Worm (Caenorhabditis elegans) whole organism, L3 larva: ENCODE results near the gene F09E5.8.

Source experiments
- R02D3.7 ChIP-seq: fragments of 150-350 bp; optimal IDR thresholded peaks from 2 replicates; lab custom pipeline; 2014; ENCODE audit warnings: missing biosample characterization, missing genetic modification characterization
- ZK546.5 ChIP-seq: sonication (generic microtip); optimal IDR thresholded peaks from 2 replicates; lab custom pipeline; 2017; ENCODE audit warnings: missing biosample characterization, missing genetic modification characterization
- aly-2 ChIP-seq: fragments of 150-350 bp; optimal IDR thresholded peaks from 2 replicates; lab custom pipeline; 2014; ENCODE audit warnings: missing biosample characterization, missing genetic modification characterization
- ama-1 ChIP-seq: fragments of 150-350 bp; optimal IDR thresholded peaks from 2 replicates; lab custom pipeline; 2018
- ceh-16 ChIP-seq: sonication (generic microtip); optimal IDR thresholded peaks from 2 replicates; lab custom pipeline; 2017; ENCODE audit warnings: missing biosample characterization, missing genetic modification characterization
- ceh-28 ChIP-seq: fragments of 150-350 bp; optimal IDR thresholded peaks from 2 replicates; lab custom pipeline; 2014; ENCODE audit warnings: missing biosample characterization, missing genetic modification reagents, missing genetic modification characterization
- ceh-82 ChIP-seq: fragments of 150-350 bp; optimal IDR thresholded peaks from 2 replicates; lab custom pipeline; 2014; ENCODE audit warnings: missing biosample characterization, missing genetic modification characterization
- ceh-9 ChIP-seq: sonication (generic microtip); optimal IDR thresholded peaks from 2 replicates; lab custom pipeline; 2018; ENCODE audit warnings: missing biosample characterization, missing genetic modification characterization
- daf-12 ChIP-seq: fragments of 150-350 bp; optimal IDR thresholded peaks from 2 replicates; lab custom pipeline; 2014; ENCODE audit warnings: missing biosample characterization, missing genetic modification reagents, missing genetic modification characterization
- egl-27 ChIP-seq: sonication (generic microtip); optimal IDR thresholded peaks from 4 replicates; lab custom pipeline; 2017; ENCODE audit warnings: missing biosample characterization, missing genetic modification reagents, missing genetic modification characterization
- egl-5 ChIP-seq: fragments of 150-350 bp; optimal IDR thresholded peaks from 2 replicates; lab custom pipeline; 2017; ENCODE audit warnings: missing biosample characterization, missing genetic modification reagents, missing genetic modification characterization, inconsistent platforms
- elt-1 ChIP-seq: fragments of 150-350 bp; optimal IDR thresholded peaks from 2 replicates; lab custom pipeline; 2014; ENCODE audit warnings: missing biosample characterization, missing genetic modification characterization
- elt-2 ChIP-seq: sonication (generic microtip); optimal IDR thresholded peaks from 2 replicates; lab custom pipeline; 2016; ENCODE audit warnings: missing genetic modification reagents, mild to moderate bottlenecking, missing genetic modification characterization, missing compliant biosample characterization
- elt-3 ChIP-seq, 3 experiments: fragments of 150-350 bp in 1 of 3; sonication (generic microtip) in 2 of 3; optimal IDR thresholded peaks; 2 replicates in 2 of 3; 4 replicates in 1 of 3; lab custom pipeline; 2014 to 2017; ENCODE audit warnings: missing biosample characterization in 3 of 3, missing genetic modification characterization in 3 of 3
- eor-1 ChIP-seq, 2 experiments: fragments of 150-350 bp; optimal IDR thresholded peaks; 2 replicates each; lab custom pipeline; 2014 to 2018; ENCODE audit warnings: missing biosample characterization in 2 of 2, missing genetic modification characterization in 2 of 2
- fkh-10 ChIP-seq: sonication (generic microtip); optimal IDR thresholded peaks from 2 replicates; lab custom pipeline; 2017; ENCODE audit warnings: missing biosample characterization, missing genetic modification reagents, missing genetic modification characterization
- fkh-2 ChIP-seq: fragments of 150-350 bp; optimal IDR thresholded peaks from 2 replicates; lab custom pipeline; 2014; ENCODE audit warnings: missing biosample characterization, missing genetic modification reagents, missing genetic modification characterization
- fos-1 ChIP-seq: fragments of 150-350 bp; optimal IDR thresholded peaks from 2 replicates; lab custom pipeline; 2014; ENCODE audit warnings: missing biosample characterization, missing genetic modification characterization
- hmg-11 ChIP-seq: sonication (generic microtip); optimal IDR thresholded peaks from 2 replicates; lab custom pipeline; 2016; ENCODE audit warnings: missing genetic modification characterization, missing compliant biosample characterization
- jun-1 ChIP-seq: fragments of 150-350 bp; optimal IDR thresholded peaks from 2 replicates; lab custom pipeline; 2014; ENCODE audit warnings: missing biosample characterization, missing genetic modification reagents, missing genetic modification characterization
- lin-15B ChIP-seq: fragments of 150-350 bp; optimal IDR thresholded peaks from 2 replicates; lab custom pipeline; 2014; ENCODE audit warnings: missing biosample characterization, missing genetic modification characterization
- lin-39 ChIP-seq: fragments of 150-350 bp; optimal IDR thresholded peaks from 2 replicates; lab custom pipeline; 2018; ENCODE audit warnings: missing biosample characterization, missing genetic modification reagents, missing genetic modification characterization
- lsy-12 ChIP-seq: sonication (generic microtip); optimal IDR thresholded peaks from 2 replicates; lab custom pipeline; 2016; ENCODE audit warnings: mild to moderate bottlenecking, missing genetic modification characterization, missing compliant biosample characterization
- mdl-1 ChIP-seq: fragments of 150-350 bp; optimal IDR thresholded peaks from 2 replicates; lab custom pipeline; 2014; ENCODE audit warnings: missing biosample characterization, missing genetic modification characterization
- mml-1 ChIP-seq: fragments of 150-350 bp; sonication (generic microtip); optimal IDR thresholded peaks from 3 replicates; lab custom pipeline; 2014; ENCODE audit warnings: missing biosample characterization, missing genetic modification characterization
- nfya-1 ChIP-seq: sonication (generic microtip); optimal IDR thresholded peaks from 2 replicates; lab custom pipeline; 2017; ENCODE audit warnings: missing genetic modification characterization, mild to moderate bottlenecking, missing compliant biosample characterization, antibody characterized with exemption, moderate library complexity; ENCODE audit not compliant: insufficient read depth
- nhr-11 ChIP-seq: fragments of 150-350 bp; optimal IDR thresholded peaks from 2 replicates; lab custom pipeline; 2014; ENCODE audit warnings: missing biosample characterization, missing genetic modification characterization
- nhr-12 ChIP-seq: fragments of 150-350 bp; optimal IDR thresholded peaks from 2 replicates; lab custom pipeline; 2014; ENCODE audit warnings: missing biosample characterization, missing genetic modification characterization
- nhr-23 ChIP-seq: fragments of 150-350 bp; optimal IDR thresholded peaks from 2 replicates; lab custom pipeline; 2014; ENCODE audit warnings: missing biosample characterization, missing genetic modification reagents, missing genetic modification characterization
- nhr-237 ChIP-seq: fragments of 150-350 bp; optimal IDR thresholded peaks from 2 replicates; lab custom pipeline; 2014; ENCODE audit warnings: missing biosample characterization, missing genetic modification characterization
- nhr-25 ChIP-seq: sonication (generic microtip); optimal IDR thresholded peaks from 2 replicates; lab custom pipeline; 2017; ENCODE audit warnings: missing biosample characterization, missing genetic modification characterization
- nhr-28 ChIP-seq: fragments of 150-350 bp; optimal IDR thresholded peaks from 2 replicates; lab custom pipeline; 2014; ENCODE audit warnings: missing biosample characterization, missing genetic modification characterization
- nhr-43 ChIP-seq: sonication (generic microtip); optimal IDR thresholded peaks from 2 replicates; lab custom pipeline; 2016; ENCODE audit warnings: mild to moderate bottlenecking, missing genetic modification characterization, missing compliant biosample characterization; ENCODE audit not compliant: poor library complexity, severe bottlenecking
- nhr-67 ChIP-seq: fragments of 150-350 bp; optimal IDR thresholded peaks from 2 replicates; lab custom pipeline; 2014; ENCODE audit warnings: missing biosample characterization, missing genetic modification characterization
- nhr-76 ChIP-seq: fragments of 150-350 bp; sonication (generic microtip); optimal IDR thresholded peaks from 5 replicates; lab custom pipeline; 2014; ENCODE audit warnings: missing biosample characterization, missing genetic modification characterization
- nhr-77 ChIP-seq: fragments of 150-350 bp; optimal IDR thresholded peaks from 2 replicates; lab custom pipeline; 2014; ENCODE audit warnings: missing biosample characterization, missing genetic modification characterization
- pha-4 ChIP-seq: fragments of 150-350 bp; optimal IDR thresholded peaks from 2 replicates; lab custom pipeline; 2014; ENCODE audit warnings: missing biosample characterization, missing genetic modification reagents, missing genetic modification characterization
- pqm-1 ChIP-seq: fragments of 150-350 bp; optimal IDR thresholded peaks from 2 replicates; lab custom pipeline; 2017; ENCODE audit warnings: missing biosample characterization, missing genetic modification characterization, inconsistent platforms
- sea-2 ChIP-seq: fragments of 150-350 bp; sonication (generic microtip); optimal IDR thresholded peaks from 4 replicates; lab custom pipeline; 2014; ENCODE audit warnings: missing biosample characterization, missing genetic modification reagents, missing genetic modification characterization
- skn-1 ChIP-seq: fragments of 150-350 bp; optimal IDR thresholded peaks from 2 replicates; lab custom pipeline; 2014; ENCODE audit warnings: missing biosample characterization, missing genetic modification characterization
- snpc-4 ChIP-seq: fragments of 150-350 bp; optimal IDR thresholded peaks from 2 replicates; lab custom pipeline; 2014; ENCODE audit warnings: missing biosample characterization, missing genetic modification characterization
- tbx-2 ChIP-seq: sonication (generic microtip); optimal IDR thresholded peaks from 2 replicates; lab custom pipeline; 2016; ENCODE audit warnings: mild to moderate bottlenecking, missing genetic modification characterization, missing compliant biosample characterization
- unc-39 ChIP-seq: sonication (generic microtip); optimal IDR thresholded peaks from 4 replicates; lab custom pipeline; 2017; ENCODE audit warnings: missing biosample characterization, missing genetic modification characterization
- unc-62 ChIP-seq: fragments of 150-350 bp; sonication (generic microtip); optimal IDR thresholded peaks from 4 replicates; lab custom pipeline; 2014; ENCODE audit warnings: missing biosample characterization, missing genetic modification reagents, missing genetic modification characterization
- zag-1 ChIP-seq: fragments of 150-350 bp; optimal IDR thresholded peaks from 2 replicates; lab custom pipeline; 2014; ENCODE audit warnings: missing biosample characterization, missing genetic modification characterization
- ztf-11 ChIP-seq: fragments of 150-350 bp; optimal IDR thresholded peaks from 2 replicates; lab custom pipeline; 2014; ENCODE audit warnings: missing biosample characterization, missing genetic modification characterization
- ztf-4 ChIP-seq: fragments of 150-350 bp; optimal IDR thresholded peaks from 2 replicates; lab custom pipeline; 2014; ENCODE audit warnings: missing biosample characterization, missing genetic modification characterization

F09E5.8 gene

DNA sequence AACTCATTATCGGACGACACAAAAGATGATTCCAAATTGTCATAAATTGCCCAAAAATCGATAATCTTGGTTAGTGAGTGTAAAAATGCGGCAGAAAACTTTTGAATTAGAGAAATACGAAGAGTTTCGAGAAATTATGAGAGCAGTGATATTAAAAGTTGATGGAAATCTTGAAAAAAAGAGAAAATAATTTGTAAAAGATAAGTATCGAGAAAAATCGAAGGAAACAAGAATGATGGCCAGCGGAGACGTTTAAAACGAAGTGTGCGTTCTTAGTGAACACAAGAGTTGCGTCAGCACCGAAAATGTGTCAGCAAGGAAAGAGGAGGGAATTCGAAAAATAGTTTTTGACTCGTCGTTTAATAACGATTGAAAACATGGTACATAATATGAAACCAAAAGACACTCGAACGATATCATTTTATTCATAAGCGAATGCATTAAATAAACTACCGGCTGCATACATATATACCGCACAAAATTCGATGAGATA is 39.4 kb downstream of the F09E5.8 start, which contains the start of gene ndx-6:
TSS of gene ndx-6 (minus strand) at position 51 of the 493 bp plus-strand sequence.
- TF ChIP-seq egl-5 (tag; lab: Kevin White, UChicago) = peak; percentile 64
- no peak for TF ChIP-seq egl-27 (tag; lab: Kevin White, UChicago)
- TF ChIP-seq pha-4 (tag; lab: Kevin White, UChicago) = peak; percentile 90
- TF ChIP-seq sea-2 (GFP tag; lab: Kevin White, UChicago) = no peak
- TF ChIP-seq fos-1 (tag; lab: Kevin White, UChicago) = no peak
- TF ChIP-seq tbx-2 (tag; lab: Kevin White, UChicago) = peak; percentile 66
- peak; percentile 82 for TF ChIP-seq nfya-1 (tag; lab: Kevin White, UChicago)
- TF ChIP-seq nhr-25 (tag; lab: Kevin White, UChicago) = peak; percentile 92
- TF ChIP-seq nhr-237 (tag; lab: Kevin White, UChicago) = no peak
- peak; percentile 79 for TF ChIP-seq lin-39 (tag; lab: Kevin White, UChicago)
- peak; percentile 5 for TF ChIP-seq aly-2 (tag; lab: Kevin White, UChicago)
- peak; percentile 11 for TF ChIP-seq ceh-82 (tag; lab: Kevin White, UChicago)
- TF ChIP-seq nhr-77 (tag; lab: Kevin White, UChicago) = no peak
- no peak for TF ChIP-seq unc-62 (GFP tag; lab: Kevin White, UChicago)
- peak; percentile 26 for TF ChIP-seq lsy-12 (tag; lab: Kevin White, UChicago)
- TF ChIP-seq nhr-67 (tag; lab: Kevin White, UChicago) = no peak
- TF ChIP-seq zag-1 (tag; lab: Kevin White, UChicago) = no peak
- peak; percentile 55 for TF ChIP-seq ceh-28 (tag; lab: Kevin White, UChicago)
- TF ChIP-seq snpc-4 = peak; percentile 75
- TF ChIP-seq lin-15B = peak; percentile 75
- TF ChIP-seq eor-1 (tag; optimal IDR thresholded peaks at IDR 0.05; lab: Kevin White, UChicago) = no peak
- TF ChIP-seq pqm-1 (tag; lab: Kevin White, UChicago) = peak; percentile 29
- TF ChIP-seq hmg-11 = peak; percentile 51
- peak; percentile 61 for TF ChIP-seq R02D3.7 (tag; lab: Kevin White, UChicago)
- TF ChIP-seq nhr-11 (tag; lab: Kevin White, UChicago) = no peak
- no peak for TF ChIP-seq elt-3 (tag; optimal IDR thresholded peaks at IDR 0.05; lab: Kevin White, UChicago)
- peak; percentile 79 for TF ChIP-seq elt-2 (tag; lab: Kevin White, UChicago)
- TF ChIP-seq mdl-1 (tag; lab: Kevin White, UChicago) = no peak
- no peak for TF ChIP-seq nhr-76
- TF ChIP-seq nhr-28 (tag; lab: Kevin White, UChicago) = no peak
- TF ChIP-seq ztf-11 (tag; lab: Kevin White, UChicago) = no peak
- TF ChIP-seq nhr-23 (tag; lab: Kevin White, UChicago) = peak; percentile 92
- TF ChIP-seq ZK546.5 (tag; lab: Kevin White, UChicago) = no peak
- TF ChIP-seq nhr-43 (tag; lab: Kevin White, UChicago) = peak; percentile 86
- no peak for TF ChIP-seq fkh-2 (tag; lab: Kevin White, UChicago)
- TF ChIP-seq ceh-9 = no peak
- no peak for TF ChIP-seq fkh-10 (GFP tag; lab: Kevin White, UChicago)
- no peak for TF ChIP-seq mml-1 (tag; lab: Kevin White, UChicago)
- TF ChIP-seq unc-39 = no peak
- no peak for TF ChIP-seq daf-12 (tag; lab: Kevin White, UChicago)
- TF ChIP-seq ztf-4 (tag; lab: Kevin White, UChicago) = peak; percentile 58
- TF ChIP-seq skn-1 (tag; lab: Kevin White, UChicago) = peak; percentile 57
- TF ChIP-seq elt-1 (tag; lab: Kevin White, UChicago) = no peak
- peak; percentile 71 for TF ChIP-seq jun-1 (tag; lab: Kevin White, UChicago)
- peak; percentile 73 for TF ChIP-seq ama-1 (lab: Kevin White, UChicago)
- TF ChIP-seq nhr-12 (tag; lab: Kevin White, UChicago) = no peak
- no peak for TF ChIP-seq ceh-16 (tag; lab: Kevin White, UChicago)
